Worm (Caenorhabditis elegans): ENCODE measurements around the gene F48F5.8.

F48F5.8 gene

ce11 chrV:20457155-20457554 lies 32.0 kb downstream of the F48F5.8 start:
- TF ChIP-seq ets-7 (tag; optimal IDR thresholded peaks at IDR 0.05) (no peak), hmg-4 (GFP tag; optimal IDR thresholded peaks at IDR 0.05) (no peak)

- TF ChIP-seq hmg-4 (GFP tag; optimal IDR thresholded peaks at IDR 0.05) (no peak), hmbx-1 (tag; optimal IDR thresholded peaks at IDR 0.05) (no peak), ceh-13 (GFP tag; optimal IDR thresholded peaks at IDR 0.05) (no peak), flt-1 (GFP tag; IDR thresholded peaks at IDR 0.05) (no peak), ets-7 (tag; optimal IDR thresholded peaks at IDR 0.05) (no peak), scrt-1 (GFP tag; IDR thresholded peaks at IDR 0.05) (no peak), hnd-1 (tag; optimal IDR thresholded peaks at IDR 0.05) (no peak), ceh-36 (tag; optimal IDR thresholded peaks at IDR 0.05) (no peak), sea-1 (GFP tag; conservative IDR thresholded peaks at IDR 0.05) (no peak), F13C5.2 (tag; optimal IDR thresholded peaks at IDR 0.05) (no peak), tbx-37 (GFP tag; conservative IDR thresholded peaks at IDR 0.05) (no peak), tra-4 (tag; optimal IDR thresholded peaks at IDR 0.05) (no peak), tbx-11 (GFP tag; IDR thresholded peaks at IDR 0.05) (no peak), pes-1 (GFP tag; IDR thresholded peaks at IDR 0.05) (no peak), ama-1 (optimal IDR thresholded peaks at IDR 0.05) (no peak), aly-1 (tag; optimal IDR thresholded peaks at IDR 0.05) (no peak), B0310.2 (tag; optimal IDR thresholded peaks at IDR 0.05) (no peak)
These were observed 35.7 kb downstream of the F48F5.8 start, which contains the start of gene B0250.18 for ce11 chrV:20460808-20461207. Gene B0250.18 (minus strand): TSS chrV:20460908.

ce11 chrV:20464778-20465177 lies 39.6 kb downstream of the F48F5.8 start:
- TF ChIP-seq hmg-4 (GFP tag; optimal IDR thresholded peaks at IDR 0.05), result peak; percentile 9
- no peak for TF ChIP-seq aly-1 (tag; optimal IDR thresholded peaks at IDR 0.05)

- TF ChIP-seq hmg-4 (GFP tag; optimal IDR thresholded peaks at IDR 0.05), result no peak
- no peak for TF ChIP-seq B0310.2 (tag; optimal IDR thresholded peaks at IDR 0.05)
- TF ChIP-seq hmbx-1 (tag; optimal IDR thresholded peaks at IDR 0.05), result no peak
- no peak for TF ChIP-seq flt-1 (GFP tag; IDR thresholded peaks at IDR 0.05)
- no peak for TF ChIP-seq ceh-36 (tag; optimal IDR thresholded peaks at IDR 0.05)
- TF ChIP-seq ets-7 (tag; optimal IDR thresholded peaks at IDR 0.05), result no peak
- no peak for TF ChIP-seq sea-1 (GFP tag; conservative IDR thresholded peaks at IDR 0.05)
- no peak for TF ChIP-seq hnd-1 (tag; optimal IDR thresholded peaks at IDR 0.05)
- no peak for TF ChIP-seq tra-4 (tag; optimal IDR thresholded peaks at IDR 0.05)
- TF ChIP-seq pes-1 (GFP tag; IDR thresholded peaks at IDR 0.05), result no peak
- no peak for TF ChIP-seq tbx-37 (GFP tag; conservative IDR thresholded peaks at IDR 0.05)
- no peak for TF ChIP-seq F13C5.2 (tag; optimal IDR thresholded peaks at IDR 0.05)
These were observed 45.2 kb downstream of the F48F5.8 start, which contains the start of gene B0250.8 for ce11 chrV:20470385-20470784. Gene B0250.8 (minus strand): TSS chrV:20470485.

Measured in whole organism, early embryonic.